Worm (Caenorhabditis elegans) whole organism, dauer: ENCODE measurements around the gene tcl-2.

Source experiments
- unc-62 ChIP-seq: sonication (generic microtip); optimal IDR thresholded peaks from 2 replicates; lab custom pipeline; 2017; ENCODE audit warnings: missing biosample characterization, missing genetic modification reagents, missing genetic modification characterization

Gene tcl-2

ce11 chrIV:177487-177886, 1.4 kb upstream of the tcl-2 start:
- no peak for TF ChIP-seq unc-62

ce11 chrIV:179700-180099, 817 bp downstream of the tcl-2 start:
- no peak for TF ChIP-seq unc-62

DNA sequence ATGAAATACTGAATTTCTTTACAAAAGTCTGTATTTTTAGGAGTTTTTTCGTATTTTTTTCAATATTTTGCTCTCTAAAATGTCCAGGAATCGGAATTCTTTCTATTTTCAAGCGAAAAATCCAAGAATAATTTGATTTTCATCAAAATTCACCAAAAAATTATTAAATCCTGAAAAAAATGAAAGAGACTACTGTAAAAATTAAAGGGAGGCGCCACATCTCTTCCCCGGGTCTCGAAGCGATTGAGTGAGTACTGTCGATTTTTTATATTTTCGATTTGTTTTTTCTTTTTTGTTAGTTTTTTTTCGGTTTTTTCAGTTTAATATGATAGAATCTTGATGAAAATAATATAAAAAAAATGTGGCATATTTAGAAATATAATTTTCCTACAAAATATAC, 4.6 kb downstream of the tcl-2 start:
- TF ChIP-seq unc-62: no peak

DNA sequence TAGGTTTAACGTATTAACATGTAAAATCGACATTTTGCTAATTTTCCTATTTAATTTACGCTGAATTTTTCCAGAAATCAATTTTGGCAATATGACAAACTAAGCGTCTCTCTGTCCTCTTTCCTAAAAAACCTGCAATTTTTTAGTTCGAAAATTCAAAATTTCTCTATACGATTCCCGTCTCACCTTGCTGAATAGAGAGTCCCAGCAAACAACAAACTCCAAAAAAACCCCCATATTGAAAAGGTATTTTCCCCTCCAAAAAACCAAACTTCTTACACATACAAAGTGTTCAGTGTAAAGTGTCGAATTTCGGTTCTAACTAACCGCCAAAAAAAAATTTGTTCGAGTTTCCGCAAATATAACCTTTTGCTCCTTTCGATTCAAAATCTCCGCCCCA, 5.3 kb downstream of the tcl-2 start, which contains the start of gene pnc-1:
Gene pnc-1 (plus strand): TSS at position 301 of the 400 bp plus-strand sequence.
- TF ChIP-seq unc-62: no peak

ce11 chrIV:186110-186509, 7.2 kb downstream of the tcl-2 start:
- TF ChIP-seq unc-62: no peak

ce11 chrIV:187336-187735, 8.5 kb downstream of the tcl-2 start:
- no peak for TF ChIP-seq unc-62

DNA sequence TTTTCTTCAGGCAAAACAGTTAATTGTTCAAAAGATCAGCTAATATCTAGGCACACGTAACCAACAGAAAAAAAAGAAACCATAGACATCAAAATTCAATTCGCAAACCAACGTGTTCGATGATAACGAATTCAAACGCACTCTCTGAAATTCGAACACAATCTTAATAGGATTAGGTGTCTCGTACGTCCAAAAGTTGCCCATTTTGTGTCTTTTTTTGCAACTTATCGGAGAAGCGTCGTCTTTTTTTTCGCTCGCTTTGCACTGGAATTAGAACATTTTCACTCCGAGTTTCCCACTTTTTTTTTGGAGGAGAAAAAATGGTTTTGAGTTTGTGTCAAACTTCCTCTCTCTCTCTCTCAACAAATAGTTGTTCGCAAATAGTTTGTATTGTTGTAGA, 10.2 kb downstream of the tcl-2 start:
- TF ChIP-seq unc-62: no peak

- TF ChIP-seq unc-62: no peak
Measured at ce11 chrIV:192046-192445, 13.2 kb downstream of the tcl-2 start, which contains the start of gene Y38C1AA.12. Gene Y38C1AA.12 (plus strand): TSS chrIV:192256.

DNA sequence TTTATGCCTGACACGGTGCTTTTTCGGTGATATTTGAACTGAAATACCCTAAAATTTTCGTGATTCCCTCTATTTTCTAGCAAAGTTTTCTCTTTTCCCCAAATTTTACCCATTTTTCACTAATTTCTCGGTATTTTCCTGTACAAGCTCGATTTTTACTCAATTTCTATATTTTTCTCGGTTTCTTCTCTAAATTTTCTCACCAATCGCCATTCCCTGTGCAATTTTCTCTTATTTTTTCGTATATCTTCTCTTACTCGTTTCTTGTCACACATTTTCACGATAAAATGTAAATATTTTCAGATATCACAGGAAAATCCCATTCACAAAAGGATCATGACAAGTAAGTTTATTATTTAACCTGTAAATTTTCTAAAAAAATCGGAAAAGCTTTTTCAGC, 15.6 kb downstream of the tcl-2 start, which contains the start of gene csn-3:
Gene csn-3 (plus strand): TSS at position 301 of the 400 bp plus-strand sequence.
- no peak for TF ChIP-seq unc-62

- no peak for TF ChIP-seq unc-62
Measured at ce11 chrIV:202921-203652, 24.2 kb downstream of the tcl-2 start, which contains the start of gene gfrp-1. Gene gfrp-1 (plus strand): TSS chrIV:203602.

- TF ChIP-seq unc-62: no peak
Measured at ce11 chrIV:204998-205397, 26.1 kb downstream of the tcl-2 start, which contains the start of gene coa-1. Gene coa-1 (plus strand): TSS chrIV:205298.

ce11 chrIV:207885-208284, 29.0 kb downstream of the tcl-2 start, which contains the start of gene Y38C1AA.1:
Gene Y38C1AA.1 (plus strand): TSS chrIV:208185.
- TF ChIP-seq unc-62: no peak

DNA sequence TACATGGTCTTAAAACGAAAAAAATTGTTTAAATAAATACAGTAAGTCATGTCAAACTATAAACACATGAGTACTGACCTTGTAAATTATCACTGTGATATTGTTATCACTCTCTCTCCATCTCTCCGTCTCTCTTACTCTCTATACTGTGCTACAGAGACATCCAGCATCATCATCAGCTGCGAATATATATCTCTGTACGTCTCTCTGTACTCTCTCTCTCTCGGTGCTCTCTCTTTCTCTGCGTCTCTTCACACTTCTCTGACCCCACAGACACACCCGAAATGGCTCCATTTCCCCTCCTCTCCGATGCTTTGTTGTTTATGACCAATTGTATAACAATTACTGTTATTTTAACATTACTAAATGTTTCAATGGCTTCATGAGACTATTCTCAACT, 31.7 kb downstream of the tcl-2 start:
- no peak for TF ChIP-seq unc-62

DNA sequence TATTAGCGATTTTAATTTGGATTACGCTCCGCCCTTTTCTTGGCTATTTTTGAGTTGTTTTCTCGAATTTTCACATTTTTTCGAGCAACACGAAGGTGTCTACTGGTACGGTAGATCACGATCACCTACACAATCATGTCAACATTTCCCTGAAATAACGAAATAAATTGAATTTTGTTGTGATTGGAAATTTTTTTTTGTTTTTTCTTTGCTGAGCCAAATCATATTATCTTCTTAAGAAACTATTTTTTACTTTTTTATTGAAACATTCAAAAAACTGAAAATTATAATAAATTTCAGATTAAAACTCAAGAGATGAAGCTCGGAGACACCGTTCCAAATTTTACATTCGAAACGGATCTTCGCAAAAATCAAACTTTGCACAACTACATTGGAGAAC, 39.4 kb downstream of the tcl-2 start, which contains the start of gene prdx-6:
Gene prdx-6 (plus strand): TSS at position 301 of the 400 bp plus-strand sequence.
- no peak for TF ChIP-seq unc-62

DNA sequence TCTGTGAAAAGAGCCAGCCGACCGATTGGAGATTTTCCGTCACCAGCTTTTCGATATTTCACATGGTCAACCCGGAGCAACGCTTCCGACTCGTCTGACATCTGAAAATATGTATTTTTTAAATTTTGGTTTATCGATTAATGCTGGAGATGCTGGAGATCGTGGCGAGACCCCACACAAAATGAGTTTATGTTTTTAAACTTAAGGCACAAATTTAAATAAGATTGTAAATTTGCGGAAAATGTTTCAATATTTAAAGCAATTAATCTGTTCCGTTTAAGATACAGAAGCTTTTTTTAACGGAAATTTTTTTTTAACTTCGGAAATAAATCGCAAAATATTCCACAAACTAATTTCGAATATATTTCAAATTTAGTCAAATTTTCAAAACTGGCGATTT, 52.8 kb downstream of the tcl-2 start, which contains the start of gene gtf-2H1:
Gene gtf-2H1 (minus strand): TSS at position 101 of the 400 bp plus-strand sequence.
- TF ChIP-seq unc-62: no peak
